Worm (Caenorhabditis elegans): Measurements from ENCODE around the gene cyn-10.

ce11 chrII:6909568-6910122 lies 3.5 kb downstream of the cyn-10 start, which contains the start of gene asm-1:
- TF ChIP-seq flt-1 (GFP tag; IDR thresholded peaks at IDR 0.05) (no peak), cog-1 (tag; optimal IDR thresholded peaks at IDR 0.05) (no peak), ztf-29 (GFP tag; IDR thresholded peaks at IDR 0.05) (no peak)

All from whole organism, midembryonic.